Fruit fly (Drosophila melanogaster): ENCODE data around the gene Rack1.

dm6 chr2L:7777979-7778692 is 49.0 kb downstream of the Rack1 start, which contains the start of gene CG7179:
- TF ChIP-seq eg (GFP tag; IDR thresholded peaks at IDR 0.05), result no peak
- TF ChIP-seq lz (GFP tag; optimal IDR thresholded peaks at IDR 0.05), result no peak
- no peak for TF ChIP-seq Blimp-1 (GFP tag; optimal IDR thresholded peaks at IDR 0.05)
- TF ChIP-seq CG6808 (GFP tag; optimal IDR thresholded peaks at IDR 0.05), result no peak
- TF ChIP-seq CG15336 (GFP tag; IDR thresholded peaks at IDR 0.05), result no peak

Measured in whole organism, prepupa.